Worm (Caenorhabditis elegans) whole organism, midembryonic: ENCODE measurements around the gene C44B9.3.

Experiments used
- T22C8.4 ChIP-seq: fragments of 200-800 bp; sonication (Bioruptor generic); IDR thresholded peaks from 2 replicates; pipeline ENCODE4 v1.3.6; 2022; ENCODE audit warnings: missing genetic modification characterization, missing compliant biosample characterization
- cog-1 ChIP-seq: sonication (generic microtip); optimal IDR thresholded peaks from 2 replicates; lab custom pipeline; 2016; ENCODE audit warnings: missing genetic modification characterization, missing compliant biosample characterization
- flt-1 ChIP-seq: fragments of 200-800 bp; sonication (Bioruptor generic); IDR thresholded peaks from 2 replicates; pipeline ENCODE4 v1.3.6; 2022; ENCODE audit warnings: missing genetic modification characterization, missing compliant biosample characterization
- klf-2 ChIP-seq: fragments of 200-800 bp; sonication (Bioruptor generic); conservative IDR thresholded peaks from 2 replicates; pipeline ENCODE4 v1.3.6; 2022; ENCODE audit warnings: missing genetic modification reagents, missing genetic modification characterization, missing compliant biosample characterization
- med-1 ChIP-seq: sonication (generic microtip); optimal IDR thresholded peaks from 2 replicates; lab custom pipeline; 2017; ENCODE audit warnings: missing genetic modification characterization, mild to moderate bottlenecking, missing compliant biosample characterization, antibody characterized with exemption, missing genetic modification reagents; ENCODE audit not compliant: insufficient read depth
- ref-1 ChIP-seq: fragments of 200-800 bp; sonication (Bioruptor generic); conservative IDR thresholded peaks from 2 replicates; pipeline ENCODE4 v1.3.6; 2022; ENCODE audit warnings: missing genetic modification reagents, missing genetic modification characterization, missing compliant biosample characterization
- tab-1 ChIP-seq: fragments of 200-800 bp; sonication (Bioruptor generic); IDR thresholded peaks from 2 replicates; pipeline ENCODE4 v1.3.6; 2022; ENCODE audit warnings: missing genetic modification characterization, missing compliant biosample characterization
- ztf-23 ChIP-seq: fragments of 200-800 bp; sonication (Bioruptor generic); IDR thresholded peaks from 2 replicates; pipeline ENCODE4 v1.3.6; 2022; ENCODE audit warnings: missing genetic modification reagents, missing genetic modification characterization, missing compliant biosample characterization
- ztf-29 ChIP-seq: fragments of 200-800 bp; sonication (Bioruptor generic); IDR thresholded peaks from 2 replicates; pipeline ENCODE4 v1.3.6; 2022; ENCODE audit warnings: missing genetic modification reagents, missing genetic modification characterization, missing compliant biosample characterization

Gene C44B9.3

DNA sequence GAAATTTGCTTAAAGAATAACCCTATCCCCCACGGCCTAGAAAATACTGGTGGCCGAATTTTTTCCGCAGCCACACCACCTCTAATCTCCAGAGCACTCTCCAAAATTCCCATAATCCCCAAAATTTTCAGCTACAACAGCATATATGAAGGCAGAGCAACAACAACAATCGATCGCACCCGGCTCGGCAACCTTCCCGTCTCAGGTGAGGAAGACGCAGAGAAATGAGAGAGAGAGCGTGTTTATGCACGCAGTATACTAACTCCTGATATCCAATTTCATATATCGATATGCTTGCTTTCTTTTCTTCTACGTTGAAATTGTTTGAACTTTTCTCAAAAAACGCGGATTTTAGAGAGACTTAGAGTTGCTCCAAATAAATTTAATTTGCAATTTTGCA is 26.3 kb upstream of the C44B9.3 start:
- TF ChIP-seq ztf-23 (GFP tag; lab: Robert Waterston, UW) (no peak), T22C8.4 (GFP tag; lab: Robert Waterston, UW) (no peak), ref-1 (GFP tag; lab: Robert Waterston, UW) (no peak), ztf-29 (GFP tag; lab: Robert Waterston, UW) (no peak), cog-1 (tag; lab: Kevin White, UChicago) (no peak), flt-1 (GFP tag; lab: Robert Waterston, UW) (no peak), tab-1 (GFP tag; lab: Robert Waterston, UW) (no peak), med-1 (GFP tag; lab: Kevin White, UChicago) (no peak), klf-2 (no peak)

DNA sequence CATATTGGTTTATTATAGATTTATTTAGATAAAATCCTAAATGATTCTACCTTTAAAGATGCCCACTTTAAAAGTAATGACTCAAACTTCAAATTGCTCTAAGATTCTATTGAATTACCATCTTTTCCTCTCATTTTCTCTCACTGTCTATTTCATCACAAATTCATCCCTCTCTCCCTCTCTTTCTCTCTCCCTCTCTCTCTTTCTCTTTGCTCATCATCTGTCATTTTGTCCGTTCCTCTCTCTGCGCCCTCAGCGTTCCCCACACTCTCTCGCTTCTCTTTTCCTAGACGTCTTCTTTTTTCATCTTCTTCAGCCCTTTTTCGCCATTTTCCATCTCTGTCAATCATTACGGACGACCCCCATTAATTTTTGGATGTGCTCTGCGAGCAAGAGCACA is 25.1 kb upstream of the C44B9.3 start:
- TF ChIP-seq med-1 (GFP tag; lab: Kevin White, UChicago) (no peak), T22C8.4 (GFP tag; lab: Robert Waterston, UW) (no peak), cog-1 (tag; lab: Kevin White, UChicago) (no peak), flt-1 (GFP tag; lab: Robert Waterston, UW) (no peak), ref-1 (GFP tag; lab: Robert Waterston, UW) (no peak), ztf-23 (GFP tag; lab: Robert Waterston, UW) (0 out of 2 replicates have a peak, but pooled peaks have one; percentile 11), ztf-29 (GFP tag; lab: Robert Waterston, UW) (no peak)

- no peak for TF ChIP-seq ref-1 (GFP tag; lab: Robert Waterston, UW)
- TF ChIP-seq tab-1 (GFP tag; lab: Robert Waterston, UW): no peak
- no peak for TF ChIP-seq ztf-23 (GFP tag; lab: Robert Waterston, UW)
- TF ChIP-seq ztf-29 (GFP tag; lab: Robert Waterston, UW): no peak
- TF ChIP-seq T22C8.4 (GFP tag; lab: Robert Waterston, UW): no peak
- no peak for TF ChIP-seq flt-1 (GFP tag; lab: Robert Waterston, UW)
- TF ChIP-seq cog-1 (tag; lab: Kevin White, UChicago): no peak
- no peak for TF ChIP-seq klf-2
- no peak for TF ChIP-seq med-1 (GFP tag; lab: Kevin White, UChicago)
These were observed 24.5 kb upstream of the C44B9.3 start for ce11 chrIII:10904320-10904961.

DNA sequence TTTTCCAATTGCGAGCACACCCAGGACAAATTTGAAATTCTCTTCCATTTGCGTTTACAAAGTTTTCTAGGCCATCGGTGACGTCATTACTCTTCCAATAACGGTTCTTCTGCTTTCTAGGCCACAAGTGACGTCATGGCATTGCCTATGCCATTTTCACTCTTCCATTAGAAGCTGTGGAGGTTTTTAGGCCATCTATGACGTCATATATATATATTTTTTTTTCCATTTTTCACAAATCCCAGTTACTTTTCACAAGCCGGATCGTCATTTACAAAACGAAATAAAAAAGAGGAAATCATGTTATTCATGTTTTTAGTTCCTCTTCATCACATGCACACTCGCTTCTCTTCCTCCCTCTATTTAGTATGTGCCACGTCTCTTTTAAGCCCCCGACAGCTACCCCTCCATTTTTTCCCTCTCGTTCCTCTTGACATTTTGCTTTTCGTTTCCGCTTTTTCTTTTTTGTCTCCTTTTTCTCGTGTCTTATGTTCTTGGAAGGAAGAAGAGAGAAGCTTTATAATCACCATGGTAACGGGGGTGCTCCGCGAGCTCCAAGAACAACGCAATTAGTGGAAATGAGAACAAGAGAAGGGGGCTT is 23.1 kb upstream of the C44B9.3 start:
- TF ChIP-seq med-1 (GFP tag; lab: Kevin White, UChicago): no peak
- no peak for TF ChIP-seq tab-1 (GFP tag; lab: Robert Waterston, UW)
- no peak for TF ChIP-seq ztf-23 (GFP tag; lab: Robert Waterston, UW)
- no peak for TF ChIP-seq flt-1 (GFP tag; lab: Robert Waterston, UW)
- TF ChIP-seq klf-2: no peak
- TF ChIP-seq ref-1 (GFP tag; lab: Robert Waterston, UW): no peak
- TF ChIP-seq ztf-29 (GFP tag; lab: Robert Waterston, UW): no peak
- no peak for TF ChIP-seq T22C8.4 (GFP tag; lab: Robert Waterston, UW)
- no peak for TF ChIP-seq cog-1 (tag; lab: Kevin White, UChicago)

DNA sequence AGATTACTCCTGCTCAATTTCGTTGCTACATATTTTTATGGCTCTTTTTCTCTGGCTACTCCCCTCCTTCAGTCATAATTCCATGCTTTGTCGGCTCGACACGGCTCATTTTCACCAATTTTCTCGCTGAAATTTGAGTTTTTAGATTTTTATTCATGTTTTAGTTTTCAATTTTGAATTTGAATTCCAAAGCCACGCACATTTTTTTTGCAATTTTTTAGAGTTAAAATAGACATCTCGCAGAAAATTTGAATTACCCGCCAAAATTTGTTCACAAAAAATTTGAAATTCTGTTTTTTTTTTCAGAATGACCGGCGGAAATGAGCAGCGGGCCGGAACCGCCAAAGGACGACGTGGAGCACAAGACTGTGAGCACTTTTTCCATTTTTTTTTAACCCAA is 22.4 kb upstream of the C44B9.3 start, which contains the start of gene unc-119:
Gene unc-119, plus strand, starts transcription at position 301 of the 400 bp plus-strand sequence.
- no peak for TF ChIP-seq ztf-29 (GFP tag; lab: Robert Waterston, UW)
- no peak for TF ChIP-seq ref-1 (GFP tag; lab: Robert Waterston, UW)
- no peak for TF ChIP-seq tab-1 (GFP tag; lab: Robert Waterston, UW)
- TF ChIP-seq ztf-23 (GFP tag; lab: Robert Waterston, UW): no peak

DNA sequence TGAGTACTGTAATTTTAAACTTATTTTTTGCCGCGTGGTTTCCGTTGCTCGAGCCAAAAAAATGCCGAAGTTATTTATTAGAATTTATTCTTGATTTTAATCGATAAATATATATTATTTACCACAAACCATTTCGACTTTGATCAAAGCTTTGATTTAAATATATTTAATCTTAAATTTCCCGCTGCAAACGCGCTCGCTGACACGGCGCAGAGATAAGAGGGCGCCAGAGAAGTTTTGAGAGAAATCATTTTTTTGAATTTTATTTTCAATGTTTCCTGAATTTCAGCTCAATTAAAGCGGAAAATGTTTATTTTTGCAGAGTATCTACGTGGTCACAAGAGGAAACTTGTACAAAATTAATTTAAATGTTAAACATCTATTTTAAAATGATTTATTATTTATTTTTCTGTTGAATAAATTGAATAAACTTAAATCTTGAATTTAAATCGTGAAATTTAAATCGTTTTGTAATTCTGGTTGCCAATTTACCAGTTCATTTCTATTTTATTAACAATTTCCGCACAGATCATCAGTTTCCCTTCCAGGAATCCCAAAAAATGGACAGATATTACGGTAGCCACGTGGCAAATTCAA is 15.9 kb upstream of the C44B9.3 start, which contains the start of gene com-1:
Gene com-1, plus strand, starts transcription at position 547 of the 597 bp plus-strand sequence.
- TF ChIP-seq klf-2 (no peak), cog-1 (tag; lab: Kevin White, UChicago) (no peak), T22C8.4 (GFP tag; lab: Robert Waterston, UW) (no peak), flt-1 (GFP tag; lab: Robert Waterston, UW) (no peak), ztf-29 (GFP tag; lab: Robert Waterston, UW) (no peak), ztf-23 (GFP tag; lab: Robert Waterston, UW) (no peak), tab-1 (GFP tag; lab: Robert Waterston, UW) (no peak), med-1 (GFP tag; lab: Kevin White, UChicago) (no peak), ref-1 (GFP tag; lab: Robert Waterston, UW) (no peak)

DNA sequence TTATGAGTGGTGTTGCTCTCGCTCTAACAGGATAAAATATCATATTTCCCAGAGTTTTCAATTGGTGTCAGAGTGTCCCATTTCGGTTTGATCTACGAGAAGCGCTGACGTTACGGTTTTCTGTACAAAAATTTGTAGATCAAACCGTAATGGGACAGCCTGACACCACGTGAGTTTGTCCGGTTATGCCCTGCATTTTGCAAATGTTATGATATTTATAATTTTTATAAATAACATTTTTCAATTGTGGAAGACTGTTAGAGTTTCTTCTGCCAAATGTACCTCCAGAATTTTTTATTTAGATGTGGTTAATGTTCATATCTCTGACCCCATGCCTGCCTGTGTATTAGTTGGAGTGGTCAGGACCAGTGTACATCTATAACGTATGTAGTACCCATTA is 14.2 kb upstream of the C44B9.3 start, which contains the start of gene fbxb-87:
Gene fbxb-87, plus strand, starts transcription at position 301 of the 400 bp plus-strand sequence.
- TF ChIP-seq T22C8.4 (GFP tag; lab: Robert Waterston, UW) (no peak), cog-1 (tag; lab: Kevin White, UChicago) (no peak), med-1 (GFP tag; lab: Kevin White, UChicago) (no peak), tab-1 (GFP tag; lab: Robert Waterston, UW) (no peak), ztf-29 (GFP tag; lab: Robert Waterston, UW) (no peak), flt-1 (GFP tag; lab: Robert Waterston, UW) (no peak), klf-2 (no peak), ztf-23 (GFP tag; lab: Robert Waterston, UW) (no peak), ref-1 (GFP tag; lab: Robert Waterston, UW) (no peak)

ce11 chrIII:10888824-10889223 is 8.8 kb upstream of the C44B9.3 start:
- TF ChIP-seq ref-1 (GFP tag; lab: Robert Waterston, UW): no peak
- TF ChIP-seq med-1 (GFP tag; lab: Kevin White, UChicago): no peak
- TF ChIP-seq tab-1 (GFP tag; lab: Robert Waterston, UW): no peak
- TF ChIP-seq klf-2: no peak
- no peak for TF ChIP-seq ztf-29 (GFP tag; lab: Robert Waterston, UW)
- TF ChIP-seq flt-1 (GFP tag; lab: Robert Waterston, UW): no peak
- no peak for TF ChIP-seq cog-1 (tag; lab: Kevin White, UChicago)
- TF ChIP-seq ztf-23 (GFP tag; lab: Robert Waterston, UW): no peak
